Fruit fly (Drosophila melanogaster) whole organism: ENCODE measurements around the gene CG17134.

Experiments
- CG8478 ChIP-seq: fragments of >200 bp; optimal IDR thresholded peaks from 2 replicates; lab custom pipeline; 2018; ENCODE audit warnings: inconsistent platforms
- Dll ChIP-seq: fragments of >200 bp; optimal IDR thresholded peaks from 2 replicates; lab custom pipeline; 2017
- EcR ChIP-seq, 2 experiments: fragments of >200 bp; optimal IDR thresholded peaks; 2 replicates each; lab custom pipeline; 2017; ENCODE audit warnings: missing biosample characterization in 2 of 2, missing genetic modification characterization in 2 of 2, missing genetic modification reagents in 2 of 2
- pan ChIP-seq: fragments of >200 bp; optimal IDR thresholded peaks from 2 replicates; lab custom pipeline; 2017
- psq ChIP-seq: fragments of >200 bp; optimal IDR thresholded peaks from 2 replicates; lab custom pipeline; 2017
- usp ChIP-seq: fragments of >200 bp; optimal IDR thresholded peaks from 2 replicates; lab custom pipeline; 2017; ENCODE audit warnings: missing biosample characterization, missing genetic modification characterization, mixed read lengths

The CG17134 gene

DNA sequence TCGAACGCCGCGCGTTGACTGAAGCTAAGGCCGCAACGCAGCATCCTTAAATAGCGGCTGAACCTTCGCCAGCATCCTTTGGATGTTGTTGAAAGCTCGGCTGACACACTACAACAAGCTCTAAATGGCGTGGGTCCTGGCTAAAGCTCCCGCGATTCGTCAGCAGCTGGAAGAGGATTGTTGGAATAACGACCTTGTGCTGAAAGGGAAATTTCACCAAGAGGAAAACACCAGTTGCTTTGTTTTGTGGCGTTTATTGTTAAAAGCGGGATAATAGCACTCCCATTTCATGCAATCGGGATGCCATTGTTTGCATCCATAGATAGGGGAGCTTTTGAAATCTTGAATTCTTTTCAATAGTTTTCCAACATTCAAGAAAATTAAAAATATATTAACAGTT is 17.0 kb downstream of the CG17134 start, which contains the start of gene Nos:
Gene Nos (minus strand): TSS at position 21 of the 400 bp plus-strand sequence.
- TF ChIP-seq pan (lab: Kevin White, UChicago), result no peak
- no peak for TF ChIP-seq CG8478 (lab: Kevin White, UChicago)
- TF ChIP-seq EcR (GFP tag; optimal IDR thresholded peaks at IDR 0.05; lab: Kevin White, UChicago), result no peak
- TF ChIP-seq Dll (lab: Kevin White, UChicago), result no peak
- no peak for TF ChIP-seq psq
- TF ChIP-seq usp, result no peak

DNA sequence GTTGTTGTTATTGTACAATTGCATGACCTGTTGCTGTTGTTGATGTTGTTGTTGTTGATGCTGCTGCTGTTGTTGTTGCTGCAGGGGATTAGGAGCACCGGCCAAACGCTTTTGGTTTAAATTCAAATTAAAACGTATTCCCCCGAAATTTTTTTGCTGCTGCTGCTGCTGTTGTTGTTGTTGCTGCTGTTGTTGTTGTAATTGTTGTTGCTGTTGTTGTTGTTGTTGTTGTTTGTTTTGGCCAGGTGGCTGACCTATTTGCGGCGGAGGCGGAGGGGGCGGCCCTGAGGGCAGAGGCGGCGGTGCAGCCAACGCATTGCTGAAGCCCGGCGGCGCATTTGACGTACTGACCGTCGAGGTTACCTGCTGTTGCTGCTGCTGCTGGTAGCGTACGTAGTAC is 21.1 kb downstream of the CG17134 start:
- no peak for TF ChIP-seq CG8478 (lab: Kevin White, UChicago)
- TF ChIP-seq pan (lab: Kevin White, UChicago), result no peak
- TF ChIP-seq EcR (GFP tag; optimal IDR thresholded peaks at IDR 0.05; lab: Kevin White, UChicago), result no peak
- no peak for TF ChIP-seq Dll (lab: Kevin White, UChicago)
- TF ChIP-seq usp, result no peak
- no peak for TF ChIP-seq psq

DNA sequence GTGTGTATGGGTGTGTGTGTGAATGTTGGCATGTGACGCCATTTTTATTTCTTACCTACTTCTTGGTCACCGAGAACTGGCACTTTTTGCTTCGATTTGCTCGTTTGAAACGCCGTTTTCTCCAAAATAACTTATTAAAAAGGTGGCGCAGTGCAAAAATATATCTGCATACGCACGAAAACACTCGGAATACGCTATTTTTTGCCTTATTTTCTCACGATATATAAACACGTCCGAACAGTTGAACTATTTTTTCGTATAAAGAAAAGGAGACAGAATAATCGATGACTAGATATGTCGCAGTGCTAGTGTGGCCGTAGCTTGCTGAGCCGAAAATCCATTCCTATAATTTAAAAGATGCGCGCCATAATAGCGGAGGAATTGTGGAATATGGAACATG is 21.8 kb downstream of the CG17134 start, which contains the start of gene CG6700:
Gene CG6700 (minus strand): TSS at position 272 of the 400 bp plus-strand sequence.
- TF ChIP-seq CG8478 (lab: Kevin White, UChicago) (no peak), EcR (GFP tag; optimal IDR thresholded peaks at IDR 0.05; lab: Kevin White, UChicago) (no peak), usp (no peak), pan (lab: Kevin White, UChicago) (no peak), Dll (lab: Kevin White, UChicago) (no peak), psq (no peak)

DNA sequence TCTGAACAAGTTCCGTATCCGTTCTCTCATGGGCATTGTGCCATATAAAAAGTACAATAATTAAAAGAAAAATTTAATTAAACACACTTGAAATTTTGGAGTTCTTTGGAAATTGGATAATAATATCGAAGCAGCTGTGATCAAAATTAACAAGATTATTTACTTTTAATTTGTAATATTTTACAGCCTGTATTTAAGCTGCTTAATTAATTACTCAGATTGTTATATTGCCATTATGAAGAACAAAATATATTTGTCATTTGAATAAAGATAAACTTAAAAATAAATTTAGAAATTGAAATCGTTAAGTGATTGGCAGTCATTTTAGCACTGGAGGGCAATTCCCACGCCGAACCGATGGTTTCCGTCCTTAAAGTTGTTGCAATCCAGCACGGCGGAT is 25.1 kb downstream of the CG17134 start, which contains the start of the genes CG17139 and CG17140:
Gene CG17139 (minus strand): TSS at position 101 of the 400 bp plus-strand sequence.
Gene CG17140 (minus strand): TSS at position 101 of the 400 bp plus-strand sequence.
- TF ChIP-seq usp (no peak), CG8478 (lab: Kevin White, UChicago) (no peak), EcR (GFP tag; optimal IDR thresholded peaks at IDR 0.05; lab: Kevin White, UChicago) (no peak), Dll (lab: Kevin White, UChicago) (no peak), pan (lab: Kevin White, UChicago) (no peak), psq (no peak)

DNA sequence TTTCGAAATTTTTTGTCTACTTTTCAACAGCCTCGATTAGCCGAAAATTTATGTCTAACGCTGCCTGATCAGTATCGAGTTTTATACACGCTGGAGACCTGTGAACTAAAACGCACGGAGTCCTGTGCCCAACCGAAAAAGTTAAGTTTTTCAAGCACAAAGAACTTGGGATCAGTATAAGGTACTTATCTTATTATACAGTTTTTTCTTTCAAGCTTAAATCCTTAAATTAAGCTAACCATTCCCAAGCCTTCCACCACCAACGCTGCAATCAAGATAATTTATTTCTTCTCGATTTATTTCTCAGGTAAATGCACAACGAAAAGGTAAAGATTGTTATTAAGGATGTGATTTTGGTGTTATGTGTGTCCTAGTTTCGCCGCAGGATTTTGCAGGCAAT is 26.4 kb downstream of the CG17134 start, which contains the start of gene Porin2:
Gene Porin2 (minus strand): TSS at position 101 of the 400 bp plus-strand sequence.
- TF ChIP-seq Dll (lab: Kevin White, UChicago) (no peak), psq (no peak), usp (no peak), EcR (GFP tag; optimal IDR thresholded peaks at IDR 0.05; lab: Kevin White, UChicago) (no peak), CG8478 (lab: Kevin White, UChicago) (no peak), pan (lab: Kevin White, UChicago) (no peak)

DNA sequence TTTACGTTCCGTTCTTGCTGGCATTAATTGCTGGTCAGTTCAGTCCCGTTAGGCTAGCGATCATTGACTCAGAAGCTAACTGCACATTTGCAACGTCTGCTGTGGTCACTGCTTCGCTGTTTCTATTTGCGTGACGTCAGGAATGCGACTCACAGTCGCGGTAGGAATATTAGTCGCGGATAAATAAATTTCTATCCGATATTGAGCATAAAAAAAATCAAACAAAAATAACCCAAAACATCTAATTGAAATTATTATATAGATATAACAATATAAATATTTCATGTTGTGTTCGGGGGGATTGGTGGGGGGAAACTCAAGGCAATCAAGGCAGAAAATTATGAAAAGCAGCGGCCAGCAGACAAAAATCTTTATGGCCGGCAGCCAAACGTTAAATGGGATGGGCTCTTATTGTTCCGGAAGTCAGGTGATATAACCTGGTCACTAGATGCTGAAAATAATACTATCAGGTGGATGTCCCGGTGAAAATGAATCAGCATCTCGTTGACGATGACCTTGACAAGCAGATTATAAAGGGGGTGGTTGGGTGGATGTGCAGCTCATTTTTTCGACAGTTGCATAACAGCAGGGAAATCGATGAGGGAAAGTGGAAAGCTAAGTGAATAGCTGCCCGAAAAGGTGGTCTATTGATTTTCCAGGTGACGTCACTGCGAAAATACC is 29.1 kb downstream of the CG17134 start, which contains the start of gene SmydA-3:
Gene SmydA-3 (plus strand): TSS at position 631 of the 681 bp plus-strand sequence.
- TF ChIP-seq EcR (GFP tag; optimal IDR thresholded peaks at IDR 0.05; lab: Kevin White, UChicago) (no peak), usp (no peak), CG8478 (lab: Kevin White, UChicago) (no peak), psq (no peak), Dll (lab: Kevin White, UChicago) (no peak), pan (lab: Kevin White, UChicago) (no peak)

DNA sequence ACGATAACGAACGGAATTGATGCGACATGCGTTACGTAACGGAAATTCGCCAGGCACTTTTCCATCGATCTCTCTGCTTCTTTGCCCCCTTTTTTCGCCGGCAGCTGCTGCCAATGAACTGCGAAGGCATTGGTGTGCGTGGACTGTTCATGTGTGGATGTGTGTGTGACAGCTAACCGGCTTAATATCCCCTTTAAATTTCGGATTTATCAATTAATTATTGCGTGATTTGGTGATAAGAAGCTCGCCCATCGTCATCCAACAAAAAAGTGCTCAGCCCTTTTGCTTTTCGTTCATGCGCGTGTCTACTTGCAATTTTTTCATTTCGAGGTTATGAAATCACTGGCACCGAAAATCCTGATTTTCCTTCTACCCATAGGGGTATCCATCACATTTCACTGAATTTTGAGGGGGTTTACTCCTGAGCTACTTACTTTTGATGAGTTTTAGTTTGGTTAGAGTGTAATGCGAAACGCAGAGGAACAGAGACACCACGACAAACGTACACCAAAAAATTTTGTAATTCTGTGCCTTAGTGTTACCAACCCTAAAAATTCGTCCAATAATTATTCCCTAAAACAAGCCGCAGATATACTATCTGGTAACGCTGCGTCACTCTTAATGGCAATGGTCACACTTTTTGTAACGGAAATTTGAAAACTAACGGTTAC is 29.9 kb downstream of the CG17134 start, which contains the start of gene porin:
Gene porin (minus strand): TSS at position 529 of the 671 bp plus-strand sequence.
- TF ChIP-seq CG8478 (lab: Kevin White, UChicago) (no peak), usp (no peak), Dll (lab: Kevin White, UChicago) (no peak), psq (no peak), EcR (GFP tag; optimal IDR thresholded peaks at IDR 0.05; lab: Kevin White, UChicago) (peak in 1 of 2 experiments; percentile 77), pan (lab: Kevin White, UChicago) (no peak)

DNA sequence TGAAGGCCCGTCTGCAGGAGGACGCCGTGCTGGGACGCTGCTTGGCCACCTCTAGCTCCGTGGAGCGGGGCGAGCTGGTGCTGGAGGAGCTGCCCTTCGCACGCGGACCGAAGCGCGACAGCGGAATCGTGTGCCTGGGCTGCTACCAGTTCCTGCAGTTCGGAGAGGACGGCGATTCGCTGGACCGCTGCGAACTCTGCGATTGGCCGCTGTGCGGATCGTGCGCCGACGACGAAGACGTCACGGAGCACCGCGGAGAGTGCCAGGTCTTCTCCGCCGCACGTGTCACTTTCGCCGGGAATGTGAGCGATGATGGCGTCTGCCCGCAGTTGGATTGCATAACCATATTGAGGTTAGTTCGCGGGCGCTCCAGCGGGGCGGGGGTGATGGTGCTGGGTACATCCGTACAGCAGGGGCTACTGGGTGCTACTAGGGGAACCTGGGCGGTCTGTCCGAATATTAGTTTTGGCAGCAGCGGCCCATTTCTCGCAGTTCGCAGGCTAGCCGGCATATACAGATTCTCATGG is 30.9 kb downstream of the CG17134 start:
- TF ChIP-seq psq (no peak), EcR (GFP tag; optimal IDR thresholded peaks at IDR 0.05; lab: Kevin White, UChicago) (no peak), pan (lab: Kevin White, UChicago) (no peak), Dll (lab: Kevin White, UChicago) (no peak), CG8478 (lab: Kevin White, UChicago) (no peak), usp (no peak)

DNA sequence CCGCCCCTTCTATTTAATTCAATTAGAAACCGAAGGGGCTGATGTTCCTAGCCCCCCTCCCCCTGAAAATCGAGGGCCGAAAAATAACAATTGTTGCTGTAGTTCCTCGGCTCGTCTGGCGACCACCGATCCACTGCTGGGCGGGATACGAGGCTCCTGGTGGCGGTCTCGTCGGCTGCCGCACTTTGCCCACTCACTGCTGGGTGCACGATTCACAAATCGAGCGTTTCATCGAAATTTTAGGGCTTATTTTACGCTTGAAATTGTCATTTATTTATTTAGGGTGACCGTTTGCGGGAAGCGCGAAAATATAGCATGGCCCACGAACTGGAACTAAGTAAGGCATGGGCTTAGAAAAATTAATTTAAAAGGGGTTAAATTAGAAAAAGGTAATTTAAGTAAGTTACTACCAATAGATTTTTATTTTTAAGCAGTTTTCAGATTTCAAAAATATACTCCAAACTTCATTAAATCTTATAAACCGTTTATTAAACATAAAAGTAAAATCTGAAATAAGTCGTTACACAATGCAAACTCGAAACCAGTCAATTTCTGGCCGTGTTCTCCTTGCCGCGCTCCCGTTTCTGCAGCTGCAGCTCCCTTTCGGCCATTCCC is 35.9 kb downstream of the CG17134 start, which contains the start of gene Dnz1:
Gene Dnz1 (minus strand): TSS at position 317 of the 615 bp plus-strand sequence.
- no peak for TF ChIP-seq Dll (lab: Kevin White, UChicago)
- no peak for TF ChIP-seq psq
- no peak for TF ChIP-seq CG8478 (lab: Kevin White, UChicago)
- no peak for TF ChIP-seq usp

DNA sequence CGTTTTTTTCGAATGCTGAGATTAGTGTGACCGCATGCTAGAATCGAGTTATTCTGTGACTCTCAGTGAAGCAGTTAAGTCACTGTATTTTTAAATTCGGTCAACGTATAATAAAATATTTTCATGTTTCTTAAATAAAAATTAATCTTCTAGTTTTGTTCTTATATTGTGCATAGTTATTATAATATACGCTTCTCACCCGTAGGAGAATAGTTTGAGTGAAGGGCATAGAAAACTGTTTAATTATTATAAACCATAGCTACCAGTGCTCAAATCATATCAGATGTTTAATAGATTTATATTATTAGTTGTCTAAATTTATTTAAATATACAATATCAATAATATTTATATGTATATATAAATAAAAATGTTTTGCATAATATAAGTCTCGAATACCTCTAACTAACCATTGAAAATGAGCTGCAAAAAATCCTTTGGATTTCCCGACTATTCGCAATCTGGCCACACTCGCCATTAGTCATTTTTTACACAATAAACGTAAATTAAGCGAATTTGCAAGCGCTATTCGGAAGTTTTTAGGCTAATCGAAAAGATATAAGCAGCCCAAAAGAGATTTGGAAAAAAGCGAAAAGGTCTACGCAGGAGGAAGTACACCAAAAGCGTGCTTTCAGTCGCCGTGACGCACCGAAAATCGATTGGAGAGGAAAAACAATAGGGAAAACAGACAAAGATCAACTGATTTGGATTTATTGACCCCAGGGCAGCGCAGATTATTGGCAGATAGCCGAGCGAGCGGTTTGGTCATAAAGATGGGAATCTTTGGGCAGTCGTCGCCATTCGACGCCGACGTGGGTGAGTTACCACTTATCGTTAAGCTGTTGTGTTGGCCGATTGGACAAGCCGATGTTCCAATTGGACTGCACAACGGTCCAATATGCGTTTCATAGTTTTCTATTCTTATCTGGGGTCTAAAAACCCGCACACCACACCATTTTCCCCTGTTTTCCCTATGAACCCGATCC is 37.9 kb downstream of the CG17134 start, which contains the start of the genes aurB and Stam:
Gene aurB (minus strand): TSS at position 31 of the 984 bp plus-strand sequence.
Gene Stam (plus strand): TSS at position 473 of the 984 bp plus-strand sequence.
- no peak for TF ChIP-seq EcR (GFP tag; optimal IDR thresholded peaks at IDR 0.05; lab: Kevin White, UChicago)
